Worm (Caenorhabditis elegans): Measurements from ENCODE around the gene bus-12.

Gene bus-12

ce11 chrIV:13231393-13231792, 24.6 kb upstream of the bus-12 start:
- TF ChIP-seq crh-2 (tag; optimal IDR thresholded peaks at IDR 0.05) (peak; percentile 73), lsy-2 (tag; optimal IDR thresholded peaks at IDR 0.05) (peak; percentile 88 to 98), unc-55 (GFP tag; optimal IDR thresholded peaks at IDR 0.05) (peak; percentile 73), nhr-21 (tag; optimal IDR thresholded peaks at IDR 0.05) (no peak), sem-4 (tag; optimal IDR thresholded peaks at IDR 0.05) (no peak), ZK546.5 (tag; optimal IDR thresholded peaks at IDR 0.05) (no peak), lin-11 (tag; optimal IDR thresholded peaks at IDR 0.05) (no peak), C34F6.9 (tag; optimal IDR thresholded peaks at IDR 0.05) (peak; percentile 55), lin-13 (GFP tag; optimal IDR thresholded peaks at IDR 0.05) (peak; percentile 60), nhr-129 (tag; optimal IDR thresholded peaks at IDR 0.05) (peak; percentile 81), fos-1 (tag; optimal IDR thresholded peaks at IDR 0.05) (peak; percentile 9), nhr-6 (tag; optimal IDR thresholded peaks at IDR 0.05) (peak; percentile 7), unc-62 (GFP tag; optimal IDR thresholded peaks at IDR 0.05) (no peak), gmeb-1 (tag; optimal IDR thresholded peaks at IDR 0.05) (peak; percentile 5)

- TF ChIP-seq sem-4 (tag; optimal IDR thresholded peaks at IDR 0.05) (no peak), ama-1 (optimal IDR thresholded peaks at IDR 0.05) (no peak), skn-1 (tag; optimal IDR thresholded peaks at IDR 0.05) (no peak), gmeb-1 (tag; optimal IDR thresholded peaks at IDR 0.05) (no peak), elt-3 (tag; optimal IDR thresholded peaks at IDR 0.05) (no peak), nhr-23 (tag; optimal IDR thresholded peaks at IDR 0.05) (no peak), aly-2 (tag; optimal IDR thresholded peaks at IDR 0.05) (no peak), ztf-1 (GFP tag; conservative IDR thresholded peaks at IDR 0.05) (no peak), ceh-82 (tag; optimal IDR thresholded peaks at IDR 0.05) (no peak), nhr-12 (tag; optimal IDR thresholded peaks at IDR 0.05) (no peak), nhr-10 (tag; optimal IDR thresholded peaks at IDR 0.05) (no peak), R02D3.7 (tag; optimal IDR thresholded peaks at IDR 0.05) (no peak), nhr-129 (tag; optimal IDR thresholded peaks at IDR 0.05) (no peak), blmp-1 (tag; optimal IDR thresholded peaks at IDR 0.05; ENCODE audit: insufficient read depth) (no peak)
These were observed 19.5 kb upstream of the bus-12 start, which contains the start of gene pwp-1 for ce11 chrIV:13236485-13236884. Gene pwp-1, minus strand, starts transcription at chrIV:13236585.

- TF ChIP-seq R02D3.7 (tag; optimal IDR thresholded peaks at IDR 0.05) (no peak), sem-4 (tag; optimal IDR thresholded peaks at IDR 0.05) (no peak), Y55F3AM.14 (GFP tag; optimal IDR thresholded peaks at IDR 0.05) (no peak), fos-1 (tag; optimal IDR thresholded peaks at IDR 0.05) (no peak), lin-39 (tag; optimal IDR thresholded peaks at IDR 0.05) (no peak), unc-62 (GFP tag; optimal IDR thresholded peaks at IDR 0.05) (no peak), zag-1 (tag; optimal IDR thresholded peaks at IDR 0.05) (no peak), ztf-1 (GFP tag; conservative IDR thresholded peaks at IDR 0.05) (no peak), snpc-4 (tag; optimal IDR thresholded peaks at IDR 0.05) (no peak), nhr-11 (tag; optimal IDR thresholded peaks at IDR 0.05) (no peak), mdl-1 (tag; optimal IDR thresholded peaks at IDR 0.05) (no peak), sma-3 (GFP tag; optimal IDR thresholded peaks at IDR 0.05) (peak; percentile 17), nhr-25 (tag; optimal IDR thresholded peaks at IDR 0.05) (peak; percentile 5), lin-11 (tag; optimal IDR thresholded peaks at IDR 0.05) (no peak), nhr-23 (tag; optimal IDR thresholded peaks at IDR 0.05) (no peak), ZK546.5 (tag; optimal IDR thresholded peaks at IDR 0.05) (no peak), ama-1 (optimal IDR thresholded peaks at IDR 0.05) (peak; percentile 47), dmd-4 (tag; optimal IDR thresholded peaks at IDR 0.05) (no peak), ztf-4 (tag; optimal IDR thresholded peaks at IDR 0.05) (no peak), C34F6.9 (tag; optimal IDR thresholded peaks at IDR 0.05) (peak; percentile 38), alr-1 (tag; optimal IDR thresholded peaks at IDR 0.05) (no peak), nhr-237 (tag; optimal IDR thresholded peaks at IDR 0.05) (no peak), sma-9 (GFP tag; optimal IDR thresholded peaks at IDR 0.05) (no peak), sma-9 (tag; optimal IDR thresholded peaks at IDR 0.05) (no peak), unc-55 (GFP tag; optimal IDR thresholded peaks at IDR 0.05) (peak; percentile 8), crh-2 (tag; optimal IDR thresholded peaks at IDR 0.05) (no peak), nhr-12 (tag; optimal IDR thresholded peaks at IDR 0.05) (no peak), elt-1 (tag; optimal IDR thresholded peaks at IDR 0.05) (no peak), peb-1 (tag; optimal IDR thresholded peaks at IDR 0.05) (no peak), egl-27 (tag; optimal IDR thresholded peaks at IDR 0.05) (no peak), unc-39 (tag; optimal IDR thresholded peaks at IDR 0.05) (no peak), skn-1 (tag; optimal IDR thresholded peaks at IDR 0.05) (no peak), F13H6.1 (tag; optimal IDR thresholded peaks at IDR 0.05) (no peak), nhr-21 (tag; optimal IDR thresholded peaks at IDR 0.05) (peak; percentile 1), nhr-6 (tag; optimal IDR thresholded peaks at IDR 0.05) (no peak), elt-3 (tag; optimal IDR thresholded peaks at IDR 0.05) (no peak), ceh-82 (tag; optimal IDR thresholded peaks at IDR 0.05) (no peak), mab-5 (tag; optimal IDR thresholded peaks at IDR 0.05) (no peak), gmeb-1 (tag; optimal IDR thresholded peaks at IDR 0.05) (no peak), lin-13 (GFP tag; optimal IDR thresholded peaks at IDR 0.05) (no peak), nhr-129 (tag; optimal IDR thresholded peaks at IDR 0.05) (no peak), nhr-10 (tag; optimal IDR thresholded peaks at IDR 0.05) (no peak)
These were observed 16.8 kb upstream of the bus-12 start, which contains the start of gene tag-115 for ce11 chrIV:13238943-13239861. Gene tag-115, minus strand, starts transcription at chrIV:13239414.

All from whole organism, L2 larva.